Worm (Caenorhabditis elegans) whole organism, L4 larva: ENCODE data around the gene asp-4.

Experiments used
- ZK337.2 ChIP-seq: fragments of 200-800 bp; sonication (Bioruptor generic); IDR thresholded peaks from 2 replicates; pipeline ENCODE4 v1.3.6; 2022; ENCODE audit warnings: missing genetic modification reagents, missing genetic modification characterization, missing compliant biosample characterization
- ama-1 ChIP-seq: fragments of 150-350 bp; optimal IDR thresholded peaks from 2 replicates; lab custom pipeline; 2014; ENCODE audit warnings: inconsistent platforms, mixed read lengths
- ceh-32 ChIP-seq: sonication (generic microtip); optimal IDR thresholded peaks from 2 replicates; lab custom pipeline; 2016; ENCODE audit warnings: mild to moderate bottlenecking, missing genetic modification characterization, missing compliant biosample characterization; ENCODE audit not compliant: poor library complexity
- lin-1 ChIP-seq: fragments of 200-800 bp; sonication (Bioruptor generic); IDR thresholded peaks from 2 replicates; pipeline ENCODE4 v1.3.6; 2022; ENCODE audit warnings: missing genetic modification reagents, missing genetic modification characterization, missing compliant biosample characterization
- lin-29 ChIP-seq: fragments of 200-800 bp; sonication (Bioruptor generic); IDR thresholded peaks from 2 replicates; pipeline ENCODE4 v1.3.6; 2022; ENCODE audit warnings: missing genetic modification reagents, missing genetic modification characterization, missing compliant biosample characterization
- nhr-11 ChIP-seq: fragments of 150-350 bp; optimal IDR thresholded peaks from 2 replicates; lab custom pipeline; 2014; ENCODE audit warnings: missing biosample characterization, missing genetic modification characterization

DNA sequence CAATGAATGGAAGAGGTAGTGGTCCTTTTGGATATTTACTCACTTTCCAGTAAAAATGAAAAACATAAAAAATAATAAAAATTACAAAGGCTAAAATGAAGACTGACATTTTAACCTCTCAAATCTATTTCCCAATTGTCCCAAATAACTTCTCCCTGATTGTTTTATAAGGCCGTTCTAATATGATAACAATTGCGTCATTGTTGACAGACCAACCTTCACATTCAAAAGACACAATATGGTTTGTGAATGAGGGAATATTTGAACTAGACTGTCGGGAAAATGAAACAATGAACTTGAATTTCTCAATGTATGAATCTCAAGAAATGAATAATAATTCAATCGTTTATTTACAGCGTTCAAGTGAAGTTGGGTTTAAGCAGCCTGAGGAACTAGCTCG lies 46.0 kb upstream of the asp-4 start, which contains the start of gene cyp-14A1:
- TF ChIP-seq lin-1 (GFP tag; lab: Robert Waterston, UW) (no peak), ZK337.2 (GFP tag; lab: Robert Waterston, UW) (no peak), lin-29 (no peak), nhr-11 (tag; lab: Kevin White, UChicago) (no peak), ama-1 (lab: Kevin White, UChicago) (no peak), ceh-32 (tag; lab: Kevin White, UChicago) (no peak)
